Worm (Caenorhabditis elegans) whole organism, L4 larva: ENCODE results near the gene T28C6.10.

Experiments
- F44E2.7 ChIP-seq: fragments of 200-800 bp; sonication (Bioruptor generic); IDR thresholded peaks from 2 replicates; pipeline ENCODE4 v2.1.2; 2022; ENCODE audit warnings: missing genetic modification characterization, missing compliant biosample characterization
- R02D3.7 ChIP-seq: fragments of 150-350 bp; sonication (generic microtip); optimal IDR thresholded peaks from 3 replicates; lab custom pipeline; 2014; ENCODE audit warnings: missing biosample characterization, missing genetic modification characterization
- T20F7.1 ChIP-seq: fragments of 200-800 bp; sonication (Bioruptor generic); optimal IDR thresholded peaks from 2 replicates; lab custom pipeline; 2018; ENCODE audit warnings: mild to moderate bottlenecking, missing genetic modification characterization, missing compliant biosample characterization
- Y48G9A.11 ChIP-seq: fragments of 200-800 bp; sonication (Bioruptor generic); IDR thresholded peaks from 2 replicates; pipeline ENCODE4 v1.3.6; 2022; ENCODE audit warnings: missing genetic modification reagents, missing genetic modification characterization, missing compliant biosample characterization
- Y5F2A.4 ChIP-seq: fragments of 200-800 bp; sonication (Bioruptor generic); optimal IDR thresholded peaks from 2 replicates; lab custom pipeline; 2018; ENCODE audit warnings: mild to moderate bottlenecking, missing genetic modification characterization, missing compliant biosample characterization
- Y75B8A.6 ChIP-seq: fragments of 200-800 bp; sonication (Bioruptor generic); IDR thresholded peaks from 2 replicates; pipeline ENCODE4 v1.3.6; 2022; ENCODE audit warnings: missing genetic modification reagents, missing genetic modification characterization, missing compliant biosample characterization
- aly-2 ChIP-seq: sonication (generic microtip); optimal IDR thresholded peaks from 2 replicates; lab custom pipeline; 2018; ENCODE audit warnings: missing biosample characterization, missing genetic modification characterization
- ceh-20 ChIP-seq: fragments of 200-800 bp; sonication (Bioruptor generic); IDR thresholded peaks from 2 replicates; pipeline ENCODE4 v1.3.6; 2022; ENCODE audit warnings: missing genetic modification reagents, missing genetic modification characterization, missing compliant biosample characterization
- ceh-28 ChIP-seq: fragments of 150-350 bp; optimal IDR thresholded peaks from 2 replicates; lab custom pipeline; 2014; ENCODE audit warnings: missing biosample characterization, missing genetic modification reagents, missing genetic modification characterization
- ceh-32 ChIP-seq: sonication (generic microtip); optimal IDR thresholded peaks from 2 replicates; lab custom pipeline; 2016; ENCODE audit warnings: mild to moderate bottlenecking, missing genetic modification characterization, missing compliant biosample characterization; ENCODE audit not compliant: poor library complexity
- ces-1 ChIP-seq: fragments of 150-350 bp; sonication (generic microtip); optimal IDR thresholded peaks from 4 replicates; lab custom pipeline; 2014; ENCODE audit warnings: missing biosample characterization, missing genetic modification reagents, missing genetic modification characterization
- daf-12 ChIP-seq: fragments of 150-350 bp; optimal IDR thresholded peaks from 2 replicates; lab custom pipeline; 2014; ENCODE audit warnings: missing biosample characterization, missing genetic modification reagents, missing genetic modification characterization
- daf-16 ChIP-seq, 3 experiments: sonication (generic microtip); optimal IDR thresholded peaks; 2 replicates each; lab custom pipeline; 2016 to 2017; ENCODE audit warnings: missing genetic modification characterization in 3 of 3, missing genetic modification reagents in 3 of 3, mild to moderate bottlenecking in 2 of 3, missing compliant biosample characterization in 2 of 3, missing biosample characterization in 1 of 3, moderate library complexity in 1 of 3
- dmd-6 ChIP-seq: fragments of 200-800 bp; sonication (Bioruptor generic); IDR thresholded peaks from 2 replicates; pipeline ENCODE4 v1.3.6; 2022; ENCODE audit warnings: missing genetic modification reagents, missing genetic modification characterization, missing compliant biosample characterization
- dmd-9 ChIP-seq: fragments of 200-800 bp; sonication (Bioruptor generic); IDR thresholded peaks from 2 replicates; pipeline ENCODE4 v1.3.6; 2022; ENCODE audit warnings: missing genetic modification reagents, missing genetic modification characterization, missing compliant biosample characterization
- dpl-1 ChIP-seq: fragments of 150-350 bp; optimal IDR thresholded peaks from 2 replicates; lab custom pipeline; 2014; ENCODE audit warnings: missing biosample characterization, missing genetic modification reagents, missing genetic modification characterization
- duxl-1 ChIP-seq: sonication (generic microtip); optimal IDR thresholded peaks from 2 replicates; lab custom pipeline; 2016; ENCODE audit warnings: mild to moderate bottlenecking, missing genetic modification characterization, moderate library complexity, missing compliant biosample characterization; ENCODE audit not compliant: poor library complexity
- dve-1 ChIP-seq: sonication (generic microtip); optimal IDR thresholded peaks from 2 replicates; lab custom pipeline; 2017; ENCODE audit warnings: antibody characterized with exemption, mild to moderate bottlenecking, missing genetic modification characterization, missing compliant biosample characterization; ENCODE audit not compliant: insufficient read depth
- gei-8 ChIP-seq: fragments of 200-800 bp; sonication (Bioruptor generic); optimal IDR thresholded peaks from 2 replicates; lab custom pipeline; 2018; ENCODE audit warnings: mild to moderate bottlenecking, missing genetic modification characterization, missing compliant biosample characterization
- hlh-11 ChIP-seq: fragments of 200-800 bp; sonication (Bioruptor generic); optimal IDR thresholded peaks from 2 replicates; lab custom pipeline; 2018; ENCODE audit warnings: mild to moderate bottlenecking, missing genetic modification characterization, missing compliant biosample characterization
- jun-1 ChIP-seq: fragments of 150-350 bp; optimal IDR thresholded peaks from 2 replicates; lab custom pipeline; 2014; ENCODE audit warnings: missing biosample characterization, missing genetic modification reagents, missing genetic modification characterization
- lin-1 ChIP-seq: fragments of 200-800 bp; sonication (Bioruptor generic); IDR thresholded peaks from 2 replicates; pipeline ENCODE4 v1.3.6; 2022; ENCODE audit warnings: missing genetic modification reagents, missing genetic modification characterization, missing compliant biosample characterization
- lin-29 ChIP-seq: fragments of 200-800 bp; sonication (Bioruptor generic); IDR thresholded peaks from 2 replicates; pipeline ENCODE4 v1.3.6; 2022; ENCODE audit warnings: missing genetic modification reagents, missing genetic modification characterization, missing compliant biosample characterization
- lin-39 ChIP-seq: fragments of 150-350 bp; optimal IDR thresholded peaks from 2 replicates; lab custom pipeline; 2014; ENCODE audit warnings: missing biosample characterization, missing genetic modification reagents, missing genetic modification characterization
- mdl-1 ChIP-seq, 2 experiments: fragments of 150-350 bp in 1 of 2; sonication (generic microtip) in 1 of 2; optimal IDR thresholded peaks; 2 replicates each; lab custom pipeline; 2014 to 2017; ENCODE audit warnings: missing biosample characterization in 2 of 2, missing genetic modification characterization in 2 of 2
- mxl-3 ChIP-seq: fragments of 200-800 bp; sonication (Bioruptor generic); optimal IDR thresholded peaks from 2 replicates; lab custom pipeline; 2018; ENCODE audit warnings: mild to moderate bottlenecking, missing genetic modification characterization, missing compliant biosample characterization
- nhr-25 ChIP-seq: sonication (generic microtip); optimal IDR thresholded peaks from 2 replicates; lab custom pipeline; 2017; ENCODE audit warnings: missing genetic modification characterization, mild to moderate bottlenecking, missing compliant biosample characterization, antibody characterized with exemption, moderate library complexity, borderline replicate concordance; ENCODE audit not compliant: insufficient read depth
- nhr-28 ChIP-seq: fragments of 150-350 bp; optimal IDR thresholded peaks from 2 replicates; lab custom pipeline; 2014; ENCODE audit warnings: missing biosample characterization, missing genetic modification characterization
- pha-4 ChIP-seq, 2 experiments: fragments of 150-350 bp in 1 of 2; fragments of 200-800 bp in 1 of 2; sonication (Bioruptor generic) in 1 of 2; IDR thresholded peaks in 1 of 2; optimal IDR thresholded peaks in 1 of 2; 2 replicates each; pipeline versions ENCODE4 v1.3.6 to Lab custom; 2014 to 2022; ENCODE audit warnings: missing genetic modification characterization in 2 of 2, missing genetic modification reagents in 2 of 2, missing biosample characterization in 1 of 2, missing compliant biosample characterization in 1 of 2
- pqm-1 ChIP-seq: sonication (generic microtip); optimal IDR thresholded peaks from 2 replicates; lab custom pipeline; 2017; ENCODE audit warnings: missing biosample characterization, missing genetic modification characterization
- set-16 ChIP-seq: fragments of 200-800 bp; sonication (Bioruptor generic); IDR thresholded peaks from 2 replicates; pipeline ENCODE4 v1.3.6; 2022; ENCODE audit warnings: missing genetic modification reagents, missing genetic modification characterization, missing compliant biosample characterization
- snpc-1.2 ChIP-seq: fragments of 200-800 bp; sonication (Bioruptor generic); IDR thresholded peaks from 2 replicates; pipeline ENCODE4 v1.3.6; 2022; ENCODE audit warnings: missing genetic modification reagents, missing genetic modification characterization, missing compliant biosample characterization
- unc-62 ChIP-seq, 3 experiments: fragments of 150-350 bp in 1 of 3; sonication (generic microtip); optimal IDR thresholded peaks in 2 of 3; peaks in 1 of 3; 1 replicate in 1 of 3; 2 replicates in 2 of 3; lab custom pipeline; 2014 to 2017; ENCODE audit warnings: missing biosample characterization in 3 of 3, missing genetic modification characterization in 3 of 3, missing genetic modification reagents in 3 of 3, missing genotype in 1 of 3

The T28C6.10 gene

DNA sequence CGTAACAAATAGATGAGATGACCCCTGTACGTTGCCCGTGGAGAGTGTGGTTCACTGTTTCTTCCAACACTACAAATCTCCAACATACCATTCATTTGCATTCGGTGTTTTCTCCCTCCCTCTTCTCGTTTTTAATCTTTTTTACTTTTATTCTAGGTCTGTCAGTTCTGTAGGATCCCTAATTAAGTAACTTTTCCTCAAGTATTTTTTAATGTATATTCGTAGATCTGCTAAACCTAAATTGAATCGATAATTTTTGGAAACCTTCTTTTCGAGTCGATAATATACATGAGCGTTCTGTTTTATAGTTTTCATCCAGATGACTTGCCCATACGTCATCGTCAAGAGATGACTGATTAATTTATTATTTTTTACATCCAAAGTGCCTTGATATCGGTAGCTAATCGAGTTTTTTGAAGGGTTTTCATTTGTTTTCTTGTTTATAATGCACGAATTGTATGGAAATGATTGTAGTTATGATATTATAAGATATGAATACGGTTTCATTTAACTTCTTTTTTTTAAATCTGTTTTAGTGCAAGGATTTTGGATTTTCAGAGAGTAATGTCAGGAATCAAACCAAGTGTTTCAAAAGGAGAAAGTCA lies 22.5 kb downstream of the T28C6.10 start, which contains the start of the genes T28C6.11 and T11B7.1:
Gene T28C6.11, minus strand, starts transcription at position 101 of the 605 bp plus-strand sequence.
Gene T11B7.1, plus strand, starts transcription at position 555 of the 605 bp plus-strand sequence.
- TF ChIP-seq R02D3.7 (tag; lab: Kevin White, UChicago) (no peak), pha-4 (GFP tag; IDR thresholded peaks at IDR 0.05; lab: Robert Waterston, UW) (no peak), pha-4 (tag; optimal IDR thresholded peaks at IDR 0.05; lab: Kevin White, UChicago) (no peak), dpl-1 (no peak), aly-2 (tag; lab: Kevin White, UChicago) (no peak), duxl-1 (no peak), lin-39 (tag; lab: Kevin White, UChicago) (no peak), lin-1 (no peak), F44E2.7 (GFP tag; lab: Robert Waterston, UW) (no peak), Y48G9A.11 (GFP tag; lab: Robert Waterston, UW) (no peak), ceh-20 (GFP tag; lab: Robert Waterston, UW) (no peak), mxl-3 (GFP tag; lab: Kevin White, UChicago) (no peak), dve-1 (tag; lab: Kevin White, UChicago) (no peak)

DNA sequence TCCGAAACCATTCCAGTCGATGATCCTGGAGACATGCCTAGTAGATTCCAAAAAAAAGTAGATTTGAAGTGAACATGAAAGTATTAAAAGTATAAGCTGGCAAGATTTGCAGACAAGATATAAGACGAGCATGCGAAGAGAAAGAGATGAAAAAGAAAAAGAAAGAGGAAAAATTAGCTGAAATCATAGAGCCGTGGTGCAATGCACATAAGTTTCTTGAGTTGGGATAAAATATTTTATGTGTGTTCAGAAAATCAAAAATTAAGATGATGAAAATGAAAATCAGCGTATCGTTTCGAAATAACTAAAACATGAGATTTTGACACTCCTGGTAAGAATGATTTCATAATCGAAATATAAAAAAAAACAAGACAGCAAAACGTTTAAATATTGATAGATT lies 26.7 kb downstream of the T28C6.10 start, which contains the start of gene T11B7.2:
Gene T11B7.2, minus strand, starts transcription at position 101 of the 400 bp plus-strand sequence.
- no peak for TF ChIP-seq dve-1 (tag; lab: Kevin White, UChicago)
- TF ChIP-seq pqm-1 (tag; lab: Kevin White, UChicago) = no peak
- TF ChIP-seq F44E2.7 (GFP tag; lab: Robert Waterston, UW) = no peak
- no peak for TF ChIP-seq ces-1 (GFP tag; lab: Kevin White, UChicago)
- TF ChIP-seq lin-29 (GFP tag; lab: Robert Waterston, UW) = no peak
- TF ChIP-seq mdl-1 (tag; optimal IDR thresholded peaks at IDR 0.05; lab: Kevin White, UChicago) = no peak
- TF ChIP-seq dmd-9 (GFP tag; lab: Robert Waterston, UW) = no peak

ce11 chrIV:8845922-8846321 lies 28.2 kb downstream of the T28C6.10 start:
- peak; percentile 32 for TF ChIP-seq dve-1 (tag; lab: Kevin White, UChicago)
- no peak for TF ChIP-seq Y5F2A.4 (GFP tag; lab: Kevin White, UChicago)
- peak; percentile 94 for TF ChIP-seq pqm-1 (tag; lab: Kevin White, UChicago)
- TF ChIP-seq T20F7.1 (GFP tag; lab: Kevin White, UChicago) = peak; percentile 5
- TF ChIP-seq hlh-11 = peak; percentile 36
- peak; percentile 39; the same call in 1 of the 2 replicates for TF ChIP-seq dmd-6 (GFP tag; lab: Robert Waterston, UW)
- peak; percentile 62 for TF ChIP-seq nhr-28
- no peak for TF ChIP-seq daf-16 (GFP tag; optimal IDR thresholded peaks at IDR 0.05; lab: Kevin White, UChicago)
- peak; percentile 56 for TF ChIP-seq daf-16 (tag; optimal IDR thresholded peaks at IDR 0.05; lab: Kevin White, UChicago)
- TF ChIP-seq nhr-25 (tag; lab: Kevin White, UChicago) = no peak

DNA sequence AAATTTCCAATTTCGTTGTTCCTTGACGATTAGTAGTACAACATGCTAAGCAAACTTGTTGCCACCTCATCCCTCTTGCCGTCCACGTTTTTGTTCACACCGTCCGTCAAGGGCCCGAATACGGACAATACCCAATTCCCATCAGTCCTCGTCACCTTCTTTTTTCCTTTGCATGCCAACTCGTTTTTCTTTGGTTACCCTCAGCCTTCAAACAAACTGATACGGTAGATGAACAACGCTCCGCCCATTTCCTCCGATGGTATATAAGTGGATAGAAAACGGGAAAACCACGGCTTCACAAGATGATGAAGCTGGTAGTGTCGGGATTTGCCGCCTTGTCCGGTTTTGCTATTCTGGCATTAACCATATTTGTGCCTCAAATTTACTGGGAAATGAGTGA lies 30.2 kb downstream of the T28C6.10 start, which contains the start of gene col-118:
Gene col-118, plus strand, starts transcription at position 301 of the 400 bp plus-strand sequence.
- TF ChIP-seq ces-1 (GFP tag; lab: Kevin White, UChicago) = no peak
- TF ChIP-seq pqm-1 (tag; lab: Kevin White, UChicago) = no peak
- no peak for TF ChIP-seq set-16 (GFP tag; lab: Robert Waterston, UW)
- no peak for TF ChIP-seq nhr-28
- no peak for TF ChIP-seq Y75B8A.6 (GFP tag; lab: Robert Waterston, UW)
- no peak for TF ChIP-seq Y5F2A.4 (GFP tag; lab: Kevin White, UChicago)
- TF ChIP-seq jun-1 (tag; lab: Kevin White, UChicago) = no peak
- no peak for TF ChIP-seq lin-29 (GFP tag; lab: Robert Waterston, UW)
- no peak for TF ChIP-seq unc-62 (GFP tag; optimal IDR thresholded peaks at IDR 0.05 in 1 of 2; lab: Kevin White, UChicago)
- no peak for TF ChIP-seq unc-62 (tag; optimal IDR thresholded peaks at IDR 0.05; lab: Kevin White, UChicago)
- TF ChIP-seq ceh-28 (tag; lab: Kevin White, UChicago) = no peak
- no peak for TF ChIP-seq gei-8 (GFP tag; lab: Kevin White, UChicago)
- TF ChIP-seq ceh-32 (tag; lab: Kevin White, UChicago) = no peak
- no peak for TF ChIP-seq snpc-1.2 (GFP tag; lab: Robert Waterston, UW)
- no peak for TF ChIP-seq daf-12 (tag; lab: Kevin White, UChicago)
